Worm (Caenorhabditis elegans) whole organism, L4 larva: Measurements from ENCODE around the gene warf-1.

Experiments
- R02D3.7 ChIP-seq: fragments of 150-350 bp; sonication (generic microtip); optimal IDR thresholded peaks from 3 replicates; lab custom pipeline; 2014; ENCODE audit warnings: missing biosample characterization, missing genetic modification characterization
- T20F7.1 ChIP-seq: fragments of 200-800 bp; sonication (Bioruptor generic); optimal IDR thresholded peaks from 2 replicates; lab custom pipeline; 2018; ENCODE audit warnings: mild to moderate bottlenecking, missing genetic modification characterization, missing compliant biosample characterization
- T26A8.4 ChIP-seq: fragments of 200-800 bp; sonication (Bioruptor generic); IDR thresholded peaks from 2 replicates; pipeline ENCODE4 v1.3.6; 2022; ENCODE audit warnings: missing genetic modification characterization, missing compliant biosample characterization
- ZK546.5 ChIP-seq, 2 experiments: sonication (generic microtip); optimal IDR thresholded peaks; 2 replicates each; lab custom pipeline; 2017; ENCODE audit warnings: missing biosample characterization in 2 of 2, missing genetic modification characterization in 2 of 2
- aha-1 ChIP-seq: fragments of 150-350 bp; peaks from one replicate; lab custom pipeline; 2014; ENCODE audit warnings: missing biosample characterization, missing genetic modification characterization
- aly-2 ChIP-seq: sonication (generic microtip); optimal IDR thresholded peaks from 2 replicates; lab custom pipeline; 2018; ENCODE audit warnings: missing biosample characterization, missing genetic modification characterization
- attf-4 ChIP-seq: sonication (generic microtip); optimal IDR thresholded peaks from 3 replicates; lab custom pipeline; 2017; ENCODE audit warnings: missing biosample characterization, missing genetic modification characterization
- ceh-20 ChIP-seq: fragments of 200-800 bp; sonication (Bioruptor generic); IDR thresholded peaks from 2 replicates; pipeline ENCODE4 v1.3.6; 2022; ENCODE audit warnings: missing genetic modification reagents, missing genetic modification characterization, missing compliant biosample characterization
- ceh-62 ChIP-seq: sonication (generic microtip); optimal IDR thresholded peaks from 2 replicates; lab custom pipeline; 2017; ENCODE audit warnings: missing biosample characterization, missing genetic modification characterization
- ceh-82 ChIP-seq: sonication (generic microtip); optimal IDR thresholded peaks from 2 replicates; lab custom pipeline; 2017; ENCODE audit warnings: missing biosample characterization, missing genetic modification characterization
- daf-16 ChIP-seq, 3 experiments: sonication (generic microtip); optimal IDR thresholded peaks; 2 replicates each; lab custom pipeline; 2016 to 2017; ENCODE audit warnings: missing genetic modification characterization in 3 of 3, missing genetic modification reagents in 3 of 3, mild to moderate bottlenecking in 2 of 3, missing compliant biosample characterization in 2 of 3, missing biosample characterization in 1 of 3, moderate library complexity in 1 of 3
- duxl-1 ChIP-seq: sonication (generic microtip); optimal IDR thresholded peaks from 2 replicates; lab custom pipeline; 2016; ENCODE audit warnings: mild to moderate bottlenecking, missing genetic modification characterization, moderate library complexity, missing compliant biosample characterization; ENCODE audit not compliant: poor library complexity
- egl-27 ChIP-seq: sonication (generic microtip); optimal IDR thresholded peaks from 3 replicates; lab custom pipeline; 2017; ENCODE audit warnings: missing biosample characterization, missing genetic modification reagents, missing genetic modification characterization
- fkh-10 ChIP-seq: fragments of 150-350 bp; optimal IDR thresholded peaks from 2 replicates; lab custom pipeline; 2014; ENCODE audit warnings: missing biosample characterization, missing genetic modification reagents, missing genetic modification characterization
- gei-8 ChIP-seq: fragments of 200-800 bp; sonication (Bioruptor generic); optimal IDR thresholded peaks from 2 replicates; lab custom pipeline; 2018; ENCODE audit warnings: mild to moderate bottlenecking, missing genetic modification characterization, missing compliant biosample characterization
- hlh-30 ChIP-seq: sonication (generic microtip); optimal IDR thresholded peaks from 2 replicates; lab custom pipeline; 2017; ENCODE audit warnings: antibody characterized with exemption, mild to moderate bottlenecking, missing genetic modification characterization, missing compliant biosample characterization; ENCODE audit not compliant: insufficient read depth
- jun-1 ChIP-seq: fragments of 150-350 bp; optimal IDR thresholded peaks from 2 replicates; lab custom pipeline; 2014; ENCODE audit warnings: missing biosample characterization, missing genetic modification reagents, missing genetic modification characterization
- lin-1 ChIP-seq: fragments of 200-800 bp; sonication (Bioruptor generic); IDR thresholded peaks from 2 replicates; pipeline ENCODE4 v1.3.6; 2022; ENCODE audit warnings: missing genetic modification reagents, missing genetic modification characterization, missing compliant biosample characterization
- lin-29 ChIP-seq: fragments of 200-800 bp; sonication (Bioruptor generic); IDR thresholded peaks from 2 replicates; pipeline ENCODE4 v1.3.6; 2022; ENCODE audit warnings: missing genetic modification reagents, missing genetic modification characterization, missing compliant biosample characterization
- lin-38 ChIP-seq: fragments of 200-800 bp; sonication (Bioruptor generic); IDR thresholded peaks from 2 replicates; pipeline ENCODE4 v1.3.6; 2022; ENCODE audit warnings: missing genetic modification reagents, missing genetic modification characterization, missing compliant biosample characterization
- madf-5 ChIP-seq, 2 experiments: fragments of 200-800 bp; sonication (Bioruptor generic); IDR thresholded peaks; 2 replicates each; pipeline ENCODE4 v1.3.6; 2022; ENCODE audit warnings: missing compliant biosample characterization in 2 of 2, missing genetic modification characterization in 2 of 2
- mdl-1 ChIP-seq, 2 experiments: fragments of 150-350 bp in 1 of 2; sonication (generic microtip) in 1 of 2; optimal IDR thresholded peaks; 2 replicates each; lab custom pipeline; 2014 to 2017; ENCODE audit warnings: missing biosample characterization in 2 of 2, missing genetic modification characterization in 2 of 2
- mep-1 ChIP-seq: fragments of 150-350 bp; sonication (generic microtip); optimal IDR thresholded peaks from 3 replicates; lab custom pipeline; 2014; ENCODE audit warnings: missing biosample characterization, missing genetic modification characterization
- mxl-2 ChIP-seq: fragments of 200-800 bp; sonication (Bioruptor generic); conservative IDR thresholded peaks from 2 replicates; pipeline ENCODE4 v1.3.6; 2022; ENCODE audit warnings: missing genetic modification reagents, missing genetic modification characterization, missing compliant biosample characterization
- mxl-3 ChIP-seq: fragments of 200-800 bp; sonication (Bioruptor generic); optimal IDR thresholded peaks from 2 replicates; lab custom pipeline; 2018; ENCODE audit warnings: mild to moderate bottlenecking, missing genetic modification characterization, missing compliant biosample characterization
- nhr-237 ChIP-seq: sonication (generic microtip); optimal IDR thresholded peaks from 2 replicates; lab custom pipeline; 2017; ENCODE audit warnings: missing biosample characterization, missing genetic modification characterization
- nhr-41 ChIP-seq: fragments of 200-800 bp; sonication (Bioruptor generic); IDR thresholded peaks from 2 replicates; pipeline ENCODE4 v1.3.6; 2022; ENCODE audit warnings: missing genetic modification reagents, missing genetic modification characterization, missing compliant biosample characterization
- nhr-48 ChIP-seq: sonication (generic microtip); optimal IDR thresholded peaks from 2 replicates; lab custom pipeline; 2016; ENCODE audit warnings: mild to moderate bottlenecking, missing genetic modification characterization, missing compliant biosample characterization
- nhr-76 ChIP-seq: fragments of 150-350 bp; optimal IDR thresholded peaks from 2 replicates; lab custom pipeline; 2014; ENCODE audit warnings: missing biosample characterization, missing genetic modification characterization
- nhr-77 ChIP-seq: fragments of 150-350 bp; optimal IDR thresholded peaks from 2 replicates; lab custom pipeline; 2014; ENCODE audit warnings: missing biosample characterization, missing genetic modification characterization
- rbr-2 ChIP-seq: sonication (generic microtip); optimal IDR thresholded peaks from 2 replicates; lab custom pipeline; 2016; ENCODE audit warnings: missing genotype, missing genetic modification characterization, missing compliant biosample characterization
- spr-3 ChIP-seq: fragments of 200-800 bp; sonication (Bioruptor generic); optimal IDR thresholded peaks from 2 replicates; lab custom pipeline; 2018; ENCODE audit warnings: mild to moderate bottlenecking, missing genetic modification characterization, missing compliant biosample characterization
- tag-97 ChIP-seq: fragments of 200-800 bp; sonication (Bioruptor generic); IDR thresholded peaks from 2 replicates; pipeline ENCODE4 v1.3.6; 2022; ENCODE audit warnings: missing genetic modification characterization, missing compliant biosample characterization
- tra-1 ChIP-seq: fragments of 200-800 bp; sonication (Bioruptor generic); IDR thresholded peaks from 2 replicates; pipeline ENCODE4 v1.3.6; 2022; ENCODE audit warnings: missing genetic modification reagents, missing genetic modification characterization, missing compliant biosample characterization
- unc-62 ChIP-seq, 3 experiments: fragments of 150-350 bp in 1 of 3; sonication (generic microtip); optimal IDR thresholded peaks in 2 of 3; peaks in 1 of 3; 1 replicate in 1 of 3; 2 replicates in 2 of 3; lab custom pipeline; 2014 to 2017; ENCODE audit warnings: missing biosample characterization in 3 of 3, missing genetic modification characterization in 3 of 3, missing genetic modification reagents in 3 of 3, missing genotype in 1 of 3
- vab-7 ChIP-seq: fragments of 200-800 bp; sonication (Bioruptor generic); IDR thresholded peaks from 2 replicates; pipeline ENCODE4 v1.3.6; 2022; ENCODE audit warnings: missing genetic modification reagents, missing genetic modification characterization, missing compliant biosample characterization
- zip-2 ChIP-seq: fragments of 150-350 bp; optimal IDR thresholded peaks from 2 replicates; lab custom pipeline; 2014; ENCODE audit warnings: missing biosample characterization, missing genetic modification characterization
- ztf-11 ChIP-seq: fragments of 150-350 bp; optimal IDR thresholded peaks from 2 replicates; lab custom pipeline; 2014; ENCODE audit warnings: missing biosample characterization, missing genetic modification characterization
- ztf-7 ChIP-seq: fragments of 150-350 bp; optimal IDR thresholded peaks from 2 replicates; lab custom pipeline; 2014; ENCODE audit warnings: missing biosample characterization, missing genetic modification characterization

warf-1 gene

DNA sequence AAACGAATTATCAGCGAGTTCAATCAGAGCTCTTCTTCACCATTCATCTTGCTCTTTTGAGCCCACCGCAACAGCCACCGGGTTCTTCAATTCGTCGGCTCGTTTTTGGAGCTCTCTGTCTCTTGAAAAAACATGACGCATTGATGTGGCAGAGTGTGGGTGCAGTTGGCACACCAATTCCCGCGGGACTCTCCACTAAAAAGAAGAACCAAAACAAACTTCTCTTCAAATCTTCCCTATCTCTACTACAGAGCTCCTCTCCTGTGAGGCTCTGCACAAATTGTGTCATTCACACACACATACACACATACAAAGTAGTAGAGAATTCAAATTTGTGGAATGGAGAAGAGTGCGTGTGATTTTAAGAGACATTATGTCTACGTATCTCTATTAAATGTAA, 28.4 kb downstream of the warf-1 start (continued):
- TF ChIP-seq mxl-3 (GFP tag; lab: Kevin White, UChicago) = no peak
- TF ChIP-seq madf-5 (GFP tag; IDR thresholded peaks at IDR 0.05; lab: Robert Waterston, UW) = no peak
- peak; percentile 97 for TF ChIP-seq aha-1 (tag; lab: Kevin White, UChicago)
- TF ChIP-seq tag-97 (GFP tag; lab: Robert Waterston, UW) = no peak
- no peak for TF ChIP-seq lin-1 (GFP tag; lab: Robert Waterston, UW)
- no peak for TF ChIP-seq ZK546.5 (tag; optimal IDR thresholded peaks at IDR 0.05; lab: Kevin White, UChicago)
- no peak for TF ChIP-seq zip-2
- peak; percentile 38; the same call in 1 of the 2 replicates for TF ChIP-seq ceh-20 (GFP tag; lab: Robert Waterston, UW)
- no peak for TF ChIP-seq gei-8 (GFP tag; lab: Kevin White, UChicago)
- TF ChIP-seq T26A8.4 (GFP tag; lab: Robert Waterston, UW) = no peak
- no peak for TF ChIP-seq nhr-76 (tag; lab: Kevin White, UChicago)
- no peak for TF ChIP-seq attf-4 (tag; lab: Kevin White, UChicago)
- no peak for TF ChIP-seq R02D3.7 (tag; lab: Kevin White, UChicago)
- no peak for TF ChIP-seq spr-3 (GFP tag; lab: Kevin White, UChicago)
- no peak for TF ChIP-seq mdl-1 (tag; optimal IDR thresholded peaks at IDR 0.05; lab: Kevin White, UChicago)
- no peak for TF ChIP-seq vab-7
- no peak for TF ChIP-seq ztf-11 (tag; lab: Kevin White, UChicago)
- TF ChIP-seq hlh-30 (tag; lab: Kevin White, UChicago) = no peak
- TF ChIP-seq lin-29 (GFP tag; lab: Robert Waterston, UW) = no peak
- peak; percentile 36 for TF ChIP-seq rbr-2 (tag; lab: Kevin White, UChicago)
- no peak for TF ChIP-seq fkh-10
- no peak for TF ChIP-seq daf-16 (GFP tag; optimal IDR thresholded peaks at IDR 0.05; lab: Kevin White, UChicago)
- no peak for TF ChIP-seq daf-16 (tag; optimal IDR thresholded peaks at IDR 0.05; lab: Kevin White, UChicago)
- no peak for TF ChIP-seq nhr-77
- TF ChIP-seq lin-38 (GFP tag; lab: Robert Waterston, UW) = no peak
- no peak for TF ChIP-seq nhr-237
- TF ChIP-seq T20F7.1 (GFP tag; lab: Kevin White, UChicago) = no peak
- no peak for TF ChIP-seq ceh-62 (tag; lab: Kevin White, UChicago)
- TF ChIP-seq nhr-41 (GFP tag; lab: Robert Waterston, UW) = no peak

- TF ChIP-seq aha-1 (tag; lab: Kevin White, UChicago) = peak; percentile 40
- TF ChIP-seq nhr-237 = no peak
- no peak for TF ChIP-seq lin-29 (GFP tag; lab: Robert Waterston, UW)
- no peak for TF ChIP-seq nhr-48 (tag; lab: Kevin White, UChicago)
- no peak for TF ChIP-seq unc-62 (GFP tag; optimal IDR thresholded peaks at IDR 0.05 in 1 of 2; lab: Kevin White, UChicago)
- TF ChIP-seq unc-62 (tag; optimal IDR thresholded peaks at IDR 0.05; lab: Kevin White, UChicago) = no peak
- TF ChIP-seq ztf-7 = no peak
- TF ChIP-seq, all 104 proteins: peak for 1
Measured at ce11 chrIV:7672872-7673271, 38.3 kb downstream of the warf-1 start, which contains the start of gene C08G9.2. Gene C08G9.2 (minus strand): TSS chrIV:7672972.

ce11 chrIV:7674874-7675273, 40.3 kb downstream of the warf-1 start, which contains the start of gene itr-1:
Gene itr-1 (plus strand): TSS chrIV:7675174.
- TF ChIP-seq nhr-77 = no peak
- no peak for TF ChIP-seq nhr-48 (tag; lab: Kevin White, UChicago)
- no peak for TF ChIP-seq duxl-1
- no peak for TF ChIP-seq mep-1 (tag; lab: Kevin White, UChicago)
- TF ChIP-seq egl-27 = no peak
- no peak for TF ChIP-seq attf-4 (tag; lab: Kevin White, UChicago)
- TF ChIP-seq jun-1 (tag; lab: Kevin White, UChicago) = no peak
- TF ChIP-seq lin-29 (GFP tag; lab: Robert Waterston, UW) = no peak
- TF ChIP-seq tra-1 = no peak
- TF ChIP-seq mxl-2 (GFP tag; lab: Robert Waterston, UW) = no peak
- no peak for TF ChIP-seq ceh-82 (tag; lab: Kevin White, UChicago)
- TF ChIP-seq aly-2 (tag; lab: Kevin White, UChicago) = no peak
- no peak for TF ChIP-seq nhr-237
